Fruit fly (Drosophila melanogaster) whole organism, prepupa: Measurements from ENCODE around the gene Tollo.

Source experiments
- Blimp-1 ChIP-seq: fragments of 200-800 bp; sonication (Bioruptor generic); optimal IDR thresholded peaks from 3 replicates; lab custom pipeline; 2017; ENCODE audit warnings: missing biosample characterization, missing genetic modification characterization, mild to moderate bottlenecking, moderate library complexity, missing genetic modification reagents
- CG11902 ChIP-seq: fragments of 200-800 bp; sonication (Bioruptor generic); optimal IDR thresholded peaks from 3 replicates; lab custom pipeline; 2016; ENCODE audit warnings: missing biosample characterization, missing genetic modification characterization
- CG15336 ChIP-seq: fragments of 200-800 bp; sonication (Bioruptor generic); IDR thresholded peaks from 2 replicates; pipeline ENCODE4 v1.3.6; 2022; ENCODE audit warnings: missing biosample characterization, missing genetic modification characterization
- CG3032 ChIP-seq: fragments of 200-800 bp; optimal IDR thresholded peaks from 2 replicates; lab custom pipeline; 2019; ENCODE audit warnings: missing biosample characterization, mild to moderate bottlenecking, missing genetic modification characterization, moderate library complexity
- CG31627 ChIP-seq: fragments of 200-800 bp; sonication (Bioruptor generic); optimal IDR thresholded peaks from 3 replicates; lab custom pipeline; 2016; ENCODE audit warnings: missing biosample characterization, missing genetic modification characterization
- CG32006 ChIP-seq: fragments of 200-800 bp; sonication (Bioruptor generic); optimal IDR thresholded peaks from 3 replicates; lab custom pipeline; 2017; ENCODE audit warnings: missing biosample characterization, mild to moderate bottlenecking, missing genetic modification characterization
- CG3919 ChIP-seq: fragments of 200-800 bp; sonication (Bioruptor generic); optimal IDR thresholded peaks from 3 replicates; lab custom pipeline; 2016; ENCODE audit warnings: missing biosample characterization, missing genetic modification characterization
- CG4318 ChIP-seq: fragments of 200-800 bp; sonication (Bioruptor generic); optimal IDR thresholded peaks from 3 replicates; lab custom pipeline; 2017; ENCODE audit warnings: missing biosample characterization, mild to moderate bottlenecking, missing genetic modification characterization
- CG8119 ChIP-seq: fragments of 200-800 bp; sonication (Bioruptor generic); IDR thresholded peaks from 3 replicates; pipeline ENCODE4 v1.3.6; 2022; ENCODE audit warnings: missing biosample characterization, missing genetic modification characterization
- Eip78C ChIP-seq: fragments of 200-800 bp; sonication (Bioruptor generic); peaks from one replicate; lab custom pipeline; 2016; ENCODE audit warnings: missing biosample characterization, missing genetic modification characterization
- Hr38 ChIP-seq: sonication (Bioruptor generic); optimal IDR thresholded peaks from 2 replicates; lab custom pipeline; 2016; ENCODE audit warnings: missing biosample characterization, missing genetic modification characterization
- Hr4 ChIP-seq: fragments of 200-800 bp; sonication (Bioruptor generic); optimal IDR thresholded peaks from 3 replicates; lab custom pipeline; 2016; ENCODE audit warnings: missing biosample characterization, missing genetic modification characterization
- OdsH ChIP-seq: fragments of 200-800 bp; sonication (Bioruptor generic); optimal IDR thresholded peaks from 3 replicates; lab custom pipeline; 2016; ENCODE audit warnings: missing biosample characterization, missing genetic modification characterization
- Smox ChIP-seq: fragments of 200-800 bp; sonication (Bioruptor generic); optimal IDR thresholded peaks from 3 replicates; lab custom pipeline; 2016; ENCODE audit warnings: missing biosample characterization, missing genetic modification characterization
- dac ChIP-seq: fragments of 200-800 bp; sonication (Bioruptor generic); optimal IDR thresholded peaks from 2 replicates; lab custom pipeline; 2017; ENCODE audit warnings: missing biosample characterization, mild to moderate bottlenecking, missing genetic modification characterization
- eg ChIP-seq: fragments of 200-800 bp; sonication (Bioruptor generic); IDR thresholded peaks from 3 replicates; pipeline ENCODE4 v1.3.6; 2022; ENCODE audit warnings: missing biosample characterization, missing genetic modification characterization
- fd85E ChIP-seq: fragments of 200-800 bp; sonication (Bioruptor generic); optimal IDR thresholded peaks from 3 replicates; lab custom pipeline; 2016; ENCODE audit warnings: missing biosample characterization, missing genetic modification characterization
- lz ChIP-seq: fragments of 200-800 bp; sonication (Bioruptor generic); optimal IDR thresholded peaks from 3 replicates; lab custom pipeline; 2016; ENCODE audit warnings: missing biosample characterization, missing genetic modification characterization
- svp ChIP-seq: fragments of 200-800 bp; sonication (Bioruptor generic); peaks from one replicate; lab custom pipeline; 2016; ENCODE audit warnings: missing biosample characterization, missing genetic modification characterization

The Tollo gene

dm6 chr3L:15289257-15289762 lies 53.9 kb downstream of the Tollo start:
- no peak for TF ChIP-seq Hr4 (GFP tag; lab: Kevin White, UChicago)
- no peak for TF ChIP-seq CG3032
- TF ChIP-seq fd85E (GFP tag; lab: Kevin White, UChicago), result no peak
- no peak for TF ChIP-seq svp (GFP tag; lab: Kevin White, UChicago)
- TF ChIP-seq CG4318, result no peak
- TF ChIP-seq eg (GFP tag; lab: Robert Waterston, UW), result no peak
- TF ChIP-seq Hr38 (GFP tag; lab: Kevin White, UChicago), result no peak
- no peak for TF ChIP-seq Smox (GFP tag; lab: Kevin White, UChicago)
- TF ChIP-seq OdsH (GFP tag; lab: Kevin White, UChicago), result no peak
- no peak for TF ChIP-seq CG32006
- no peak for TF ChIP-seq Eip78C
- no peak for TF ChIP-seq CG3919
- no peak for TF ChIP-seq CG11902
- TF ChIP-seq dac (GFP tag; lab: Kevin White, UChicago), result no peak
- no peak for TF ChIP-seq CG15336 (GFP tag; lab: Robert Waterston, UW)
- no peak for TF ChIP-seq CG31627 (GFP tag; lab: Kevin White, UChicago)
- no peak for TF ChIP-seq CG8119 (GFP tag; lab: Robert Waterston, UW)
- no peak for TF ChIP-seq Blimp-1 (GFP tag; lab: Kevin White, UChicago)
- TF ChIP-seq lz (GFP tag; lab: Kevin White, UChicago), result no peak
